Fruit fly (Drosophila melanogaster): ENCODE results near the gene CG33252.

The CG33252 gene

DNA sequence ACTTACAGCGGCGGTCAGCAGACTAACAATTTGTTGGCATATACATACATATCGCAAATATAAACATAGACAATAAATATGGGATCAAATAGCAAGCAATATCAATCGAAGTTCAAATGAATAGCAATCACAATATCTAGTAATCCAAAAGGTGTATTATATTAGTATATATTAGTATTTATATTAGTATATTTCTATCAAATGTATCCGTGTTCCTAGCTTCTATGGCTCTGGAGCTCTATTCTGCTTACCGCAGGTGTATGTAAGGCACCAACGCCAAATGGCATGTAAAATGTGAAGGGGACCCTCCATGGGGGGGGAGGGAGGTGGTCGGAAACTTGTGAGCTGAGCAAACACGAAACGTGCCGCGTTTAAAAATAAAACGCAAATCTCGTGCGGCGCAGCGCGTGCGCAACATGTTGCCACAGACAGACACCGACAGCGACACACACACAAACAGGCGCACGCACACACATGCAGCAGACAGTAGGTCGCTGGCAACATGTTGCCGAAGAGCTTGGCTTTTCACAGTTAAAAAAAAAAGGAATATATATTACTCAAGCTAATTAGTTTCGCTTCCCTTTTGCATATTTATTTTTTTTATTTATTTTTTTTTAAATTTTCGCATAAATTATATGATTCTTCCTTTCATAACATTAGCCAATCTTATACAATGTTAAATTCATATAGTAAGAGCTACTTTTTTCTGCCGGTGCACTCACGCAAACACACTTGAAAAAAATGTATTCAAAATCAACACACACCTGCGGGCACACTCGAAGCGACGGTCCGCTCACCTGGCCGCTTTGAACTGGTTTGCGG, 33.7 kb upstream of the CG33252 start (continued):
- TF ChIP-seq dm (GFP tag; optimal IDR thresholded peaks at IDR 0.05), result no peak
- TF ChIP-seq CG4854 (GFP tag; optimal IDR thresholded peaks at IDR 0.05), result no peak
- peak; percentile 19 for TF ChIP-seq Hsf (GFP tag; optimal IDR thresholded peaks at IDR 0.05)
- TF ChIP-seq CG3163 (GFP tag; optimal IDR thresholded peaks at IDR 0.05), result no peak
- peak; percentile 40 for TF ChIP-seq CG12071 (GFP tag; optimal IDR thresholded peaks at IDR 0.05)
- TF ChIP-seq CG6254 (GFP tag; optimal IDR thresholded peaks at IDR 0.05), result peak; percentile 54
- no peak for TF ChIP-seq GATAe (GFP tag; conservative IDR thresholded peaks at IDR 0.05)
- TF ChIP-seq CG14050 (GFP tag; IDR thresholded peaks at IDR 0.05), result peak; percentile 45; the same call in 2 of the 3 replicates
- peak; percentile 60 for TF ChIP-seq CG3847 (GFP tag; IDR thresholded peaks at IDR 0.05)
- no peak for TF ChIP-seq twi (tag; optimal IDR thresholded peaks at IDR 0.05)
- no peak for TF ChIP-seq CG10274 (GFP tag; optimal IDR thresholded peaks at IDR 0.05)
- TF ChIP-seq Ets65A (GFP tag), result no peak
- no peak for TF ChIP-seq NC2α (GFP tag; optimal IDR thresholded peaks at IDR 0.05)
- TF ChIP-seq CG31441 (GFP tag; IDR thresholded peaks at IDR 0.05), result peak; percentile 79
- no peak for TF ChIP-seq yki (optimal IDR thresholded peaks at IDR 0.05)
- TF ChIP-seq Hey (tag; optimal IDR thresholded peaks at IDR 0.05), result no peak
- TF ChIP-seq sob (GFP tag; IDR thresholded peaks at IDR 0.05), result no peak; the same call in none of the 2 replicates
- no peak for TF ChIP-seq gfzf (GFP tag; optimal IDR thresholded peaks at IDR 0.05)
- TF ChIP-seq Trl (optimal IDR thresholded peaks at IDR 0.05), result no peak
- peak; percentile 24 for TF ChIP-seq Trl (GFP tag; optimal IDR thresholded peaks at IDR 0.05)
- TF ChIP-seq danr (GFP tag; IDR thresholded peaks at IDR 0.05), result 0 out of 2 replicates have a peak, but pooled peaks have one; percentile 20
- no peak for TF ChIP-seq schlank (tag; optimal IDR thresholded peaks at IDR 0.05)
- TF ChIP-seq pho (GFP tag; optimal IDR thresholded peaks at IDR 0.05), result no peak
- no peak for TF ChIP-seq Antp (GFP tag; optimal IDR thresholded peaks at IDR 0.05)
- no peak for TF ChIP-seq Dll (GFP tag; IDR thresholded peaks at IDR 0.05; ENCODE audit: partially characterized antibody)
- TF ChIP-seq Hr39 (optimal IDR thresholded peaks at IDR 0.05), result no peak
- TF ChIP-seq D (optimal IDR thresholded peaks at IDR 0.05), result no peak
- peak; percentile 52 for TF ChIP-seq D (GFP tag; optimal IDR thresholded peaks at IDR 0.05)
- TF ChIP-seq disco-r (GFP tag; optimal IDR thresholded peaks at IDR 0.05), result no peak
- TF ChIP-seq CG2202 (tag; optimal IDR thresholded peaks at IDR 0.05), result peak; percentile 3
- no peak for TF ChIP-seq vfl (GFP tag; optimal IDR thresholded peaks at IDR 0.05)
- peak; percentile 48; the same call in 1 of the 2 replicates for TF ChIP-seq Atf6 (GFP tag; IDR thresholded peaks at IDR 0.05)
- no peak for TF ChIP-seq CG3065 (GFP tag; optimal IDR thresholded peaks at IDR 0.05)
- TF ChIP-seq Sry-β (GFP tag; optimal IDR thresholded peaks at IDR 0.05), result no peak
- peak; percentile 68 for TF ChIP-seq fd96Cb (tag; optimal IDR thresholded peaks at IDR 0.05)
- no peak for TF ChIP-seq Sin3A (optimal IDR thresholded peaks at IDR 0.05)
- no peak for TF ChIP-seq pnt (GFP tag; optimal IDR thresholded peaks at IDR 0.05)
- peak; percentile 72 for TF ChIP-seq nmo (GFP tag; optimal IDR thresholded peaks at IDR 0.05)
- no peak for TF ChIP-seq Nf-YB (GFP tag; optimal IDR thresholded peaks at IDR 0.05)
- peak; percentile 12 for TF ChIP-seq cato (GFP tag; optimal IDR thresholded peaks at IDR 0.05; ENCODE audit: borderline replicate concordance)
- TF ChIP-seq CG1647 (GFP tag; optimal IDR thresholded peaks at IDR 0.05), result no peak
- peak; percentile 34 for TF ChIP-seq ewg (GFP tag; optimal IDR thresholded peaks at IDR 0.05)
- TF ChIP-seq B-H1 (GFP tag; IDR thresholded peaks at IDR 0.05), result peak; percentile 72
- TF ChIP-seq slou (GFP tag; optimal IDR thresholded peaks at IDR 0.05), result peak; percentile 52
- TF ChIP-seq CG11504 (tag; optimal IDR thresholded peaks at IDR 0.05), result peak; percentile 100
- peak; percentile 48 for TF ChIP-seq ATbp (GFP tag; optimal IDR thresholded peaks at IDR 0.05)
- TF ChIP-seq oc (tag; optimal IDR thresholded peaks at IDR 0.05), result peak; percentile 73
- TF ChIP-seq CG7839 (tag; optimal IDR thresholded peaks at IDR 0.05), result peak; percentile 77
- peak; percentile 99 for TF ChIP-seq cwo (GFP tag; optimal IDR thresholded peaks at IDR 0.05)
- TF ChIP-seq slbo (GFP tag; IDR thresholded peaks at IDR 0.05), result peak; percentile 68
- no peak for TF ChIP-seq hth (optimal IDR thresholded peaks at IDR 0.05)
- no peak for TF ChIP-seq sr (GFP tag; IDR thresholded peaks at IDR 0.05)

Measured in whole organism, embryonic.